Fruit fly (Drosophila melanogaster) whole organism, prepupa: ENCODE measurements around the gene CG7857.

Experiments
- Blimp-1 ChIP-seq: fragments of 200-800 bp; sonication (Bioruptor generic); optimal IDR thresholded peaks from 3 replicates; lab custom pipeline; 2017; ENCODE audit warnings: missing biosample characterization, missing genetic modification characterization, mild to moderate bottlenecking, moderate library complexity, missing genetic modification reagents
- CG10631 ChIP-seq: fragments of 200-800 bp; sonication (Bioruptor generic); optimal IDR thresholded peaks from 2 replicates; lab custom pipeline; 2016; ENCODE audit warnings: missing biosample characterization, missing genetic modification characterization
- CG10669 ChIP-seq: fragments of 200-800 bp; sonication (Bioruptor generic); optimal IDR thresholded peaks from 3 replicates; lab custom pipeline; 2018; ENCODE audit warnings: missing biosample characterization, mild to moderate bottlenecking, missing genetic modification characterization, moderate library complexity
- CG11294 ChIP-seq: fragments of 200-800 bp; sonication (Bioruptor generic); IDR thresholded peaks from 2 replicates; pipeline ENCODE4 v1.3.6; 2022; ENCODE audit warnings: missing biosample characterization, missing genetic modification characterization
- CG11762 ChIP-seq: fragments of 200-800 bp; sonication (Bioruptor generic); optimal IDR thresholded peaks from 3 replicates; lab custom pipeline; 2016; ENCODE audit warnings: missing biosample characterization, missing genetic modification characterization; ENCODE audit not compliant: insufficient read depth
- CG11902 ChIP-seq: fragments of 200-800 bp; sonication (Bioruptor generic); optimal IDR thresholded peaks from 3 replicates; lab custom pipeline; 2016; ENCODE audit warnings: missing biosample characterization, missing genetic modification characterization
- CG15336 ChIP-seq: fragments of 200-800 bp; sonication (Bioruptor generic); IDR thresholded peaks from 2 replicates; pipeline ENCODE4 v1.3.6; 2022; ENCODE audit warnings: missing biosample characterization, missing genetic modification characterization
- CG16779 ChIP-seq: fragments of 200-800 bp; sonication (Bioruptor generic); optimal IDR thresholded peaks from 3 replicates; lab custom pipeline; 2017; ENCODE audit warnings: missing biosample characterization, mild to moderate bottlenecking, missing genetic modification characterization
- CG3032 ChIP-seq: fragments of 200-800 bp; optimal IDR thresholded peaks from 2 replicates; lab custom pipeline; 2019; ENCODE audit warnings: missing biosample characterization, mild to moderate bottlenecking, missing genetic modification characterization, moderate library complexity
- CG31627 ChIP-seq: fragments of 200-800 bp; sonication (Bioruptor generic); optimal IDR thresholded peaks from 3 replicates; lab custom pipeline; 2016; ENCODE audit warnings: missing biosample characterization, missing genetic modification characterization
- CG32006 ChIP-seq: fragments of 200-800 bp; sonication (Bioruptor generic); optimal IDR thresholded peaks from 3 replicates; lab custom pipeline; 2017; ENCODE audit warnings: missing biosample characterization, mild to moderate bottlenecking, missing genetic modification characterization
- CG3919 ChIP-seq: fragments of 200-800 bp; sonication (Bioruptor generic); optimal IDR thresholded peaks from 3 replicates; lab custom pipeline; 2016; ENCODE audit warnings: missing biosample characterization, missing genetic modification characterization
- CG4318 ChIP-seq: fragments of 200-800 bp; sonication (Bioruptor generic); optimal IDR thresholded peaks from 3 replicates; lab custom pipeline; 2017; ENCODE audit warnings: missing biosample characterization, mild to moderate bottlenecking, missing genetic modification characterization
- CG6163 ChIP-seq: fragments of 200-800 bp; sonication (Bioruptor generic); IDR thresholded peaks from 3 replicates; pipeline ENCODE4 v1.3.6; 2022; ENCODE audit warnings: missing biosample characterization, missing genetic modification characterization
- CG6276 ChIP-seq: fragments of 200-800 bp; sonication (Bioruptor generic); optimal IDR thresholded peaks from 2 replicates; lab custom pipeline; 2017; ENCODE audit warnings: missing biosample characterization, mild to moderate bottlenecking, missing genetic modification characterization
- CG6854 ChIP-seq: fragments of 200-800 bp; sonication (Bioruptor generic); optimal IDR thresholded peaks from 2 replicates; lab custom pipeline; 2017; ENCODE audit warnings: missing biosample characterization, mild to moderate bottlenecking, missing genetic modification characterization
- CG7368 ChIP-seq: fragments of 200-800 bp; sonication (Bioruptor generic); optimal IDR thresholded peaks from 3 replicates; lab custom pipeline; 2016; ENCODE audit warnings: missing biosample characterization, missing genetic modification characterization
- CG8119 ChIP-seq: fragments of 200-800 bp; sonication (Bioruptor generic); IDR thresholded peaks from 3 replicates; pipeline ENCODE4 v1.3.6; 2022; ENCODE audit warnings: missing biosample characterization, missing genetic modification characterization
- CG8319 ChIP-seq: fragments of 200-800 bp; sonication (Bioruptor generic); optimal IDR thresholded peaks from 3 replicates; lab custom pipeline; 2016; ENCODE audit warnings: missing biosample characterization, missing genetic modification characterization
- CG8632 ChIP-seq: fragments of 200-800 bp; sonication (Bioruptor generic); optimal IDR thresholded peaks from 3 replicates; lab custom pipeline; 2016; ENCODE audit warnings: missing biosample characterization, missing genetic modification characterization
- CG9139 ChIP-seq: fragments of 200-800 bp; sonication (Bioruptor generic); optimal IDR thresholded peaks from 3 replicates; lab custom pipeline; 2017; ENCODE audit warnings: missing biosample characterization, mild to moderate bottlenecking, missing genetic modification characterization
- Eip75B ChIP-seq: fragments of 200-800 bp; sonication (Bioruptor generic); optimal IDR thresholded peaks from 3 replicates; lab custom pipeline; 2016; ENCODE audit warnings: missing biosample characterization, missing genetic modification characterization
- Eip78C ChIP-seq: fragments of 200-800 bp; sonication (Bioruptor generic); peaks from one replicate; lab custom pipeline; 2016; ENCODE audit warnings: missing biosample characterization, missing genetic modification characterization
- Eip93F ChIP-seq: fragments of 200-800 bp; sonication (Bioruptor generic); optimal IDR thresholded peaks from 2 replicates; lab custom pipeline; 2016; ENCODE audit warnings: missing biosample characterization, mild to moderate bottlenecking, missing genetic modification characterization
- Ets21C ChIP-seq: fragments of 200-800 bp; sonication (Bioruptor generic); optimal IDR thresholded peaks from 3 replicates; lab custom pipeline; 2016; ENCODE audit warnings: missing biosample characterization, missing genetic modification characterization
- Gug ChIP-seq: fragments of 200-800 bp; sonication (Bioruptor generic); IDR thresholded peaks from 2 replicates; pipeline ENCODE4 v1.3.6; 2022; ENCODE audit warnings: missing biosample characterization, missing genetic modification characterization
- Hr38 ChIP-seq: sonication (Bioruptor generic); optimal IDR thresholded peaks from 2 replicates; lab custom pipeline; 2016; ENCODE audit warnings: missing biosample characterization, missing genetic modification characterization
- Hr39 ChIP-seq: fragments of 200-800 bp; sonication (Bioruptor generic); optimal IDR thresholded peaks from 2 replicates; lab custom pipeline; 2016; ENCODE audit warnings: missing biosample characterization, missing genetic modification characterization
- Lpt ChIP-seq: fragments of 200-800 bp; sonication (Bioruptor generic); optimal IDR thresholded peaks from 3 replicates; lab custom pipeline; 2016; ENCODE audit warnings: missing biosample characterization, missing genetic modification characterization
- Met ChIP-seq: fragments of 200-800 bp; sonication (Bioruptor generic); optimal IDR thresholded peaks from 3 replicates; lab custom pipeline; 2016; ENCODE audit warnings: missing biosample characterization, missing genetic modification characterization
- OdsH ChIP-seq: fragments of 200-800 bp; sonication (Bioruptor generic); optimal IDR thresholded peaks from 3 replicates; lab custom pipeline; 2016; ENCODE audit warnings: missing biosample characterization, missing genetic modification characterization
- Sox14 ChIP-seq: fragments of 200-800 bp; sonication (Bioruptor generic); optimal IDR thresholded peaks from 3 replicates; lab custom pipeline; 2016; ENCODE audit warnings: missing biosample characterization, missing genetic modification characterization
- achi ChIP-seq: fragments of 200-800 bp; sonication (Bioruptor generic); optimal IDR thresholded peaks from 3 replicates; lab custom pipeline; 2016; ENCODE audit warnings: missing biosample characterization, missing genetic modification characterization
- acj6 ChIP-seq: fragments of 200-800 bp; sonication (Bioruptor generic); optimal IDR thresholded peaks from 3 replicates; lab custom pipeline; 2016; ENCODE audit warnings: missing biosample characterization, missing genetic modification characterization
- cyc ChIP-seq: fragments of 200-800 bp; sonication (Bioruptor generic); optimal IDR thresholded peaks from 3 replicates; lab custom pipeline; 2016; ENCODE audit warnings: missing biosample characterization, missing genetic modification characterization
- dac ChIP-seq: fragments of 200-800 bp; sonication (Bioruptor generic); optimal IDR thresholded peaks from 2 replicates; lab custom pipeline; 2017; ENCODE audit warnings: missing biosample characterization, mild to moderate bottlenecking, missing genetic modification characterization
- dsx ChIP-seq: fragments of 200-800 bp; optimal IDR thresholded peaks from 3 replicates; lab custom pipeline; 2019; ENCODE audit warnings: missing biosample characterization, mild to moderate bottlenecking, missing genetic modification characterization, moderate library complexity; ENCODE audit not compliant: poor library complexity, severe bottlenecking
- eg ChIP-seq: fragments of 200-800 bp; sonication (Bioruptor generic); IDR thresholded peaks from 3 replicates; pipeline ENCODE4 v1.3.6; 2022; ENCODE audit warnings: missing biosample characterization, missing genetic modification characterization
- fd59A ChIP-seq: fragments of 200-800 bp; sonication (Bioruptor generic); optimal IDR thresholded peaks from 2 replicates; lab custom pipeline; 2017; ENCODE audit warnings: missing biosample characterization, mild to moderate bottlenecking, missing genetic modification characterization, missing genetic modification reagents
- fd85E ChIP-seq: fragments of 200-800 bp; sonication (Bioruptor generic); optimal IDR thresholded peaks from 3 replicates; lab custom pipeline; 2016; ENCODE audit warnings: missing biosample characterization, missing genetic modification characterization
- fkh ChIP-seq: fragments of 200-800 bp; sonication (Bioruptor generic); optimal IDR thresholded peaks from 3 replicates; lab custom pipeline; 2017; ENCODE audit warnings: missing biosample characterization, mild to moderate bottlenecking, missing genetic modification characterization, moderate library complexity
- lz ChIP-seq: fragments of 200-800 bp; sonication (Bioruptor generic); optimal IDR thresholded peaks from 3 replicates; lab custom pipeline; 2016; ENCODE audit warnings: missing biosample characterization, missing genetic modification characterization
- pdm3 ChIP-seq: fragments of 200-800 bp; sonication (Bioruptor generic); optimal IDR thresholded peaks from 3 replicates; lab custom pipeline; 2016; ENCODE audit warnings: missing biosample characterization, missing genetic modification characterization
- salr ChIP-seq, 2 experiments: fragments of 200-800 bp; sonication (Bioruptor generic); optimal IDR thresholded peaks; 3 replicates each; lab custom pipeline; 2016 to 2018; ENCODE audit warnings: missing biosample characterization in 2 of 2, missing genetic modification characterization in 2 of 2, mild to moderate bottlenecking in 1 of 2
- spab ChIP-seq: fragments of 200-800 bp; sonication (Bioruptor generic); optimal IDR thresholded peaks from 2 replicates; lab custom pipeline; 2017; ENCODE audit warnings: missing biosample characterization, mild to moderate bottlenecking, missing genetic modification characterization, missing genetic modification reagents
- ss ChIP-seq, 2 experiments: fragments of 200-800 bp; sonication (Bioruptor generic); optimal IDR thresholded peaks; 2 replicates in 1 of 2; 3 replicates in 1 of 2; lab custom pipeline; 2017 to 2018; ENCODE audit warnings: mild to moderate bottlenecking in 2 of 2, missing biosample characterization in 2 of 2, missing genetic modification characterization in 2 of 2, moderate library complexity in 1 of 2
- svp ChIP-seq: fragments of 200-800 bp; sonication (Bioruptor generic); peaks from one replicate; lab custom pipeline; 2016; ENCODE audit warnings: missing biosample characterization, missing genetic modification characterization
- topi ChIP-seq: fragments of 200-800 bp; sonication (Bioruptor generic); optimal IDR thresholded peaks from 3 replicates; lab custom pipeline; 2016; ENCODE audit warnings: missing biosample characterization, missing genetic modification characterization
- vri ChIP-seq: fragments of 200-800 bp; sonication (Bioruptor generic); optimal IDR thresholded peaks from 3 replicates; lab custom pipeline; 2016; ENCODE audit warnings: missing biosample characterization, mild to moderate bottlenecking, missing genetic modification characterization

Gene CG7857

dm6 chr3L:15504687-15505086 is at the start of gene CG7857:
Gene CG7857, minus strand, starts transcription at chr3L:15504894.
- TF ChIP-seq CG6854 (GFP tag; lab: Kevin White, UChicago) = no peak
- no peak for TF ChIP-seq CG10669 (GFP tag; lab: Kevin White, UChicago)

- TF ChIP-seq fd59A (GFP tag; lab: Kevin White, UChicago) (no peak), Eip75B (peak; percentile 54), CG9139 (GFP tag; lab: Kevin White, UChicago) (peak; percentile 80), achi (GFP tag; lab: Kevin White, UChicago) (no peak), CG6854 (GFP tag; lab: Kevin White, UChicago) (peak; percentile 67), CG10669 (GFP tag; lab: Kevin White, UChicago) (peak; percentile 87), Gug (GFP tag; lab: Robert Waterston, UW) (peak; percentile 81), eg (GFP tag; lab: Robert Waterston, UW) (peak; percentile 91; the same call in 2 of the 3 replicates), Hr39 (GFP tag; lab: Kevin White, UChicago) (no peak), CG6163 (GFP tag; lab: Robert Waterston, UW) (no peak), dsx (GFP tag; lab: Kevin White, UChicago) (peak; percentile 94), CG32006 (no peak), CG3919 (GFP tag; lab: Kevin White, UChicago) (peak; percentile 85), pdm3 (no peak), cyc (no peak), spab (GFP tag; lab: Kevin White, UChicago) (peak; percentile 91), CG16779 (tag; lab: Kevin White, UChicago) (peak; percentile 62), CG11902 (GFP tag; lab: Kevin White, UChicago) (no peak), CG8632 (GFP tag; lab: Kevin White, UChicago) (no peak), CG8319 (peak; percentile 71), acj6 (no peak), CG8119 (no peak), svp (GFP tag; lab: Kevin White, UChicago) (peak; percentile 55), Sox14 (GFP tag; lab: Kevin White, UChicago) (peak; percentile 18), CG11762 (GFP tag; lab: Kevin White, UChicago) (peak; percentile 78), Hr38 (GFP tag; lab: Kevin White, UChicago) (no peak), CG31627 (no peak), Eip93F (no peak), CG7368 (GFP tag; lab: Kevin White, UChicago) (peak; percentile 84), vri (GFP tag; lab: Kevin White, UChicago) (peak; percentile 30), CG15336 (GFP tag; lab: Robert Waterston, UW) (peak; percentile 44; the same call in 1 of the 2 replicates), fd85E (GFP tag; lab: Kevin White, UChicago) (peak; percentile 60), fkh (GFP tag; lab: Kevin White, UChicago) (no peak), Blimp-1 (GFP tag; lab: Kevin White, UChicago) (peak; percentile 56), Eip78C (peak; percentile 59), topi (GFP tag; lab: Kevin White, UChicago) (peak; percentile 50), Lpt (GFP tag; lab: Kevin White, UChicago) (peak; percentile 87), salr (GFP tag; optimal IDR thresholded peaks at IDR 0.05; lab: Kevin White, UChicago) (no peak), CG6276 (GFP tag; lab: Kevin White, UChicago) (peak; percentile 97), OdsH (GFP tag; lab: Kevin White, UChicago) (no peak), CG11294 (GFP tag; lab: Robert Waterston, UW) (no peak; the same call in 1 of the 2 replicates), ss (GFP tag; optimal IDR thresholded peaks at IDR 0.05; lab: Kevin White, UChicago) (peak in 1 of 2 experiments; percentile 94), CG3032 (tag; lab: Kevin White, UChicago) (peak; percentile 85), Met (GFP tag; lab: Kevin White, UChicago) (peak; percentile 19), CG10631 (GFP tag; lab: Kevin White, UChicago) (no peak), dac (peak; percentile 56), lz (GFP tag; lab: Kevin White, UChicago) (no peak), CG4318 (GFP tag; lab: Kevin White, UChicago) (no peak), Ets21C (no peak)
These were observed 49.4 kb upstream of the CG7857 start, which contains the start of gene AGO2 for dm6 chr3L:15553993-15554644. Gene AGO2, plus strand, starts transcription at chr3L:15554113.
